Worm (Caenorhabditis elegans) whole organism, early embryonic: ENCODE results near the gene C32B5.13.

Experiments
- F13C5.2 ChIP-seq: sonication (generic microtip); optimal IDR thresholded peaks from 2 replicates; lab custom pipeline; 2017; ENCODE audit warnings: mild to moderate bottlenecking, missing genetic modification characterization, inconsistent platforms, missing compliant biosample characterization
- aly-1 ChIP-seq: sonication (generic microtip); optimal IDR thresholded peaks from 2 replicates; lab custom pipeline; 2016; ENCODE audit warnings: missing genetic modification characterization, missing compliant biosample characterization
- ama-1 ChIP-seq: fragments of 150-350 bp; optimal IDR thresholded peaks from 2 replicates; lab custom pipeline; 2014
- ceh-13 ChIP-seq: fragments of 200-800 bp; sonication (Bioruptor generic); optimal IDR thresholded peaks from 2 replicates; lab custom pipeline; 2018; ENCODE audit warnings: mild to moderate bottlenecking, missing genetic modification characterization, missing compliant biosample characterization
- flt-1 ChIP-seq: fragments of 200-800 bp; sonication (Bioruptor generic); IDR thresholded peaks from 2 replicates; pipeline ENCODE4 v1.3.6; 2022; ENCODE audit warnings: missing genetic modification characterization, missing compliant biosample characterization
- hmg-4 ChIP-seq: fragments of 200-800 bp; sonication (Bioruptor generic); optimal IDR thresholded peaks from 2 replicates; lab custom pipeline; 2018; ENCODE audit warnings: mild to moderate bottlenecking, missing genetic modification characterization, missing compliant biosample characterization
- hnd-1 ChIP-seq: sonication (generic microtip); optimal IDR thresholded peaks from 2 replicates; lab custom pipeline; 2016; ENCODE audit warnings: missing genetic modification characterization, missing compliant biosample characterization

DNA sequence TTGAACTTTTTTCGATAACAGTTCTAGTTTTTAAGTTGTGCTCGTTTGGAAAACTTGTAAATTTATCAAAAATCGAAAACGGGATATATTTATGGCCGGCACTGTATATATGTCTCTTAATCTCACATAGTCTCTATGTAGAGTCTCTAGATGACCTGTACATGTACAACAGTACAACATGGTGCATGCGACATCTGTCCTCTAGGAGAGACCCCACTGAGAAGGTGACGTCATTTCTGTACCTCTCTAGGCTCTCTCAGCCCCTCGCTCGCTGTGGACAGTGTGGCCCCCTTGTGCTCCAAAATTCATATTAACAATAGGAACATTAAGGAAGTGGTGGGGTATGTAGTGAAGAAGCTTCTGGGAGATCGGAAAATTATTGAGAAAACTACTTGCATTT is 24.6 kb downstream of the C32B5.13 start:
- TF ChIP-seq hmg-4 (GFP tag; lab: Kevin White, UChicago) = no peak
- no peak for TF ChIP-seq hnd-1
- no peak for TF ChIP-seq ama-1 (lab: Kevin White, UChicago)
- TF ChIP-seq aly-1 = no peak
- no peak for TF ChIP-seq flt-1
- TF ChIP-seq ceh-13 (GFP tag; lab: Kevin White, UChicago) = no peak
- TF ChIP-seq F13C5.2 (tag; lab: Kevin White, UChicago) = no peak
